Worm (Caenorhabditis elegans): ENCODE results near the gene Y25C1A.6.

- TF ChIP-seq pqm-1 (tag; optimal IDR thresholded peaks at IDR 0.05) (no peak), unc-62 (GFP tag; optimal IDR thresholded peaks at IDR 0.05 in 1 of 2) (no peak), unc-62 (tag; optimal IDR thresholded peaks at IDR 0.05) (no peak), daf-16 (GFP tag; optimal IDR thresholded peaks at IDR 0.05) (no peak), daf-16 (tag; optimal IDR thresholded peaks at IDR 0.05) (no peak), Y48G9A.11 (GFP tag; IDR thresholded peaks at IDR 0.05) (no peak)
These were observed 26.0 kb upstream of the Y25C1A.6 start for ce11 chrII:3034914-3035313.
